Fruit fly (Drosophila melanogaster) whole organism, embryonic: ENCODE data around the gene CG42693.

Source experiments
- Bteb2 ChIP-seq: fragments of 200-800 bp; sonication (Bioruptor generic); optimal IDR thresholded peaks from 2 replicates; lab custom pipeline; 2016; ENCODE audit warnings: missing biosample characterization, missing genetic modification characterization
- CG11085 ChIP-seq: fragments of 200-800 bp; sonication (Bioruptor generic); IDR thresholded peaks from 2 replicates; pipeline ENCODE4 v1.3.6; 2022; ENCODE audit warnings: missing biosample characterization, missing genetic modification characterization
- CG11695 ChIP-seq: fragments of 200-800 bp; sonication (Bioruptor generic); IDR thresholded peaks from 3 replicates; pipeline ENCODE4 v1.3.6; 2022; ENCODE audit warnings: missing biosample characterization, missing genetic modification characterization
- CG14860 ChIP-seq: fragments of 200-800 bp; sonication (Bioruptor generic); IDR thresholded peaks from 3 replicates; pipeline ENCODE4 v1.3.6; 2022; ENCODE audit warnings: missing biosample characterization, missing genetic modification characterization; ENCODE audit not compliant: partially characterized antibody
- CG2129 ChIP-seq: fragments of 200-800 bp; sonication (Bioruptor generic); IDR thresholded peaks from 2 replicates; pipeline ENCODE4 v1.3.6; 2022; ENCODE audit warnings: missing biosample characterization, missing genetic modification characterization; ENCODE audit not compliant: partially characterized antibody
- CG2712 ChIP-seq: fragments of 200-800 bp; optimal IDR thresholded peaks from 3 replicates; lab custom pipeline; 2019; ENCODE audit warnings: missing biosample characterization, mild to moderate bottlenecking, missing genetic modification characterization, moderate library complexity
- CG2875 ChIP-seq: fragments of 200-800 bp; sonication (Bioruptor generic); optimal IDR thresholded peaks from 2 replicates; lab custom pipeline; 2017; ENCODE audit warnings: missing biosample characterization, mild to moderate bottlenecking, missing genetic modification characterization, missing genetic modification reagents
- CG4617 ChIP-seq: fragments of 200-800 bp; sonication (Bioruptor generic); optimal IDR thresholded peaks from 3 replicates; lab custom pipeline; 2016; ENCODE audit warnings: missing biosample characterization, missing genetic modification characterization, borderline replicate concordance
- CG6791 ChIP-seq: fragments of 200-800 bp; sonication (Bioruptor generic); IDR thresholded peaks from 3 replicates; pipeline ENCODE4 v1.3.6; 2022; ENCODE audit warnings: missing biosample characterization, missing genetic modification characterization; ENCODE audit not compliant: partially characterized antibody
- CG8359 ChIP-seq: fragments of 200-800 bp; sonication (Bioruptor generic); optimal IDR thresholded peaks from 2 replicates; lab custom pipeline; 2017; ENCODE audit warnings: missing biosample characterization, mild to moderate bottlenecking, missing genetic modification characterization, borderline replicate concordance
- CG8478 ChIP-seq: fragments of >200 bp; optimal IDR thresholded peaks from 2 replicates; lab custom pipeline; 2018
- CHES-1-like ChIP-seq: fragments of 200-800 bp; sonication (Bioruptor generic); optimal IDR thresholded peaks from 2 replicates; lab custom pipeline; 2016; ENCODE audit warnings: missing biosample characterization, missing genetic modification characterization
- CoRest ChIP-seq: fragments of 200-800 bp; sonication (Bioruptor generic); optimal IDR thresholded peaks from 3 replicates; lab custom pipeline; 2018; ENCODE audit warnings: missing biosample characterization, mild to moderate bottlenecking, missing genetic modification characterization, moderate library complexity
- D19A ChIP-seq: fragments of 200-800 bp; optimal IDR thresholded peaks from 3 replicates; lab custom pipeline; 2019; ENCODE audit warnings: missing biosample characterization, mild to moderate bottlenecking, missing genetic modification characterization, moderate library complexity
- Dad ChIP-seq: fragments of 200-800 bp; sonication (Bioruptor generic); optimal IDR thresholded peaks from 3 replicates; lab custom pipeline; 2016; ENCODE audit warnings: missing biosample characterization, missing genetic modification characterization
- Dek ChIP-seq: fragments of 200-800 bp; sonication (Bioruptor generic); optimal IDR thresholded peaks from 3 replicates; lab custom pipeline; 2019; ENCODE audit warnings: missing biosample characterization, mild to moderate bottlenecking, missing genetic modification characterization, moderate library complexity
- Dll ChIP-seq: fragments of 200-800 bp; sonication (Bioruptor generic); IDR thresholded peaks from 4 replicates; pipeline ENCODE4 v1.3.6; 2022; ENCODE audit warnings: missing biosample characterization, missing genetic modification characterization; ENCODE audit not compliant: partially characterized antibody
- Doc2 ChIP-seq: fragments of 200-800 bp; sonication (Bioruptor generic); IDR thresholded peaks from 2 replicates; pipeline ENCODE4 v1.3.6; 2022; ENCODE audit warnings: missing biosample characterization, missing genetic modification characterization
- Dref ChIP-seq: fragments of 200-800 bp; sonication (Bioruptor generic); IDR thresholded peaks from 2 replicates; pipeline ENCODE4 v1.3.6; 2022; ENCODE audit warnings: missing biosample characterization, missing genetic modification characterization
- E2f2 ChIP-seq: fragments of 200-800 bp; sonication (Bioruptor generic); IDR thresholded peaks from 2 replicates; pipeline ENCODE4 v1.3.6; 2022; ENCODE audit warnings: missing biosample characterization, missing genetic modification characterization
- HmgZ ChIP-seq: fragments of 200-800 bp; sonication (Bioruptor generic); optimal IDR thresholded peaks from 2 replicates; lab custom pipeline; 2018; ENCODE audit warnings: missing biosample characterization, mild to moderate bottlenecking, missing genetic modification characterization
- MTF-1 ChIP-seq: fragments of 200-800 bp; sonication (Bioruptor generic); optimal IDR thresholded peaks from 2 replicates; lab custom pipeline; 2018; ENCODE audit warnings: missing biosample characterization, mild to moderate bottlenecking, missing genetic modification characterization, borderline replicate concordance
- Opbp ChIP-seq: fragments of 200-800 bp; sonication (Bioruptor generic); IDR thresholded peaks from 3 replicates; pipeline ENCODE4 v1.3.6; 2022; ENCODE audit warnings: missing biosample characterization, missing genetic modification characterization; ENCODE audit not compliant: partially characterized antibody
- Ptx1 ChIP-seq: fragments of 200-800 bp; sonication (Bioruptor generic); IDR thresholded peaks from 2 replicates; pipeline ENCODE4 v1.3.6; 2022; ENCODE audit warnings: missing biosample characterization, missing genetic modification characterization
- Scr ChIP-seq: fragments of 200-800 bp; sonication (Bioruptor generic); IDR thresholded peaks from 2 replicates; pipeline ENCODE4 v1.3.6; 2022; ENCODE audit warnings: missing biosample characterization, missing genetic modification characterization; ENCODE audit not compliant: partially characterized antibody
- ato ChIP-seq: fragments of 200-800 bp; sonication (Bioruptor generic); IDR thresholded peaks from 2 replicates; pipeline ENCODE4 v1.3.6; 2022; ENCODE audit warnings: missing biosample characterization, missing genetic modification characterization; ENCODE audit not compliant: partially characterized antibody
- bbx ChIP-seq: fragments of 200-800 bp; sonication (Bioruptor generic); IDR thresholded peaks from 2 replicates; pipeline ENCODE4 v1.3.6; 2022; ENCODE audit warnings: missing biosample characterization, missing genetic modification characterization; ENCODE audit not compliant: partially characterized antibody
- corto ChIP-seq: fragments of 200-800 bp; sonication (Bioruptor generic); optimal IDR thresholded peaks from 2 replicates; lab custom pipeline; 2016; ENCODE audit warnings: missing biosample characterization, mild to moderate bottlenecking, missing genetic modification characterization, moderate library complexity
- crol ChIP-seq: fragments of 200-800 bp; sonication (Bioruptor generic); IDR thresholded peaks from 2 replicates; pipeline ENCODE4 v1.3.6; 2022; ENCODE audit warnings: missing biosample characterization, missing genetic modification characterization
- ems ChIP-seq: fragments of 200-800 bp; sonication (Bioruptor generic); optimal IDR thresholded peaks from 3 replicates; lab custom pipeline; 2016; ENCODE audit warnings: missing biosample characterization, missing genetic modification characterization
- gfzf ChIP-seq: fragments of 200-800 bp; sonication (Bioruptor generic); optimal IDR thresholded peaks from 2 replicates; lab custom pipeline; 2016; ENCODE audit warnings: missing biosample characterization, mild to moderate bottlenecking, missing genetic modification characterization, moderate library complexity
- hbn ChIP-seq: fragments of 200-800 bp; sonication (Bioruptor generic); IDR thresholded peaks from 2 replicates; pipeline ENCODE4 v1.3.6; 2022; ENCODE audit warnings: missing biosample characterization, missing genetic modification characterization; ENCODE audit not compliant: partially characterized antibody
- hkb ChIP-seq, 2 experiments: fragments of 200-800 bp in 1 of 2; fragments of >200 bp in 1 of 2; sonication (Bioruptor generic) in 1 of 2; IDR thresholded peaks in 1 of 2; optimal IDR thresholded peaks in 1 of 2; 2 replicates each; pipeline versions ENCODE4 v1.3.6 to Lab custom; 2017 to 2022; ENCODE audit warnings: missing biosample characterization in 1 of 2, missing genetic modification characterization in 1 of 2
- inv ChIP-seq: fragments of 200-800 bp; sonication (Bioruptor generic); IDR thresholded peaks from 2 replicates; pipeline ENCODE4 v1.3.6; 2022; ENCODE audit warnings: missing biosample characterization, missing genetic modification characterization; ENCODE audit not compliant: partially characterized antibody
- luna ChIP-seq: fragments of 200-800 bp; sonication (Bioruptor generic); optimal IDR thresholded peaks from 2 replicates; lab custom pipeline; 2016; ENCODE audit warnings: missing biosample characterization, missing genetic modification characterization
- onecut ChIP-seq: fragments of 200-800 bp; sonication (Bioruptor generic); IDR thresholded peaks from 2 replicates; pipeline ENCODE4 v1.3.6; 2022; ENCODE audit warnings: missing biosample characterization, missing genetic modification characterization
- pita ChIP-seq: fragments of 200-800 bp; sonication (Bioruptor generic); optimal IDR thresholded peaks from 2 replicates; lab custom pipeline; 2017; ENCODE audit warnings: missing biosample characterization, mild to moderate bottlenecking, missing genetic modification characterization
- row ChIP-seq: fragments of 200-800 bp; sonication (Bioruptor generic); IDR thresholded peaks from 3 replicates; pipeline ENCODE4 v1.3.6; 2022; ENCODE audit warnings: missing biosample characterization, missing genetic modification characterization
- scrt ChIP-seq: fragments of 200-800 bp; sonication (Bioruptor generic); optimal IDR thresholded peaks from 2 replicates; lab custom pipeline; 2018; ENCODE audit warnings: missing biosample characterization, mild to moderate bottlenecking, missing genetic modification characterization, moderate library complexity
- sna ChIP-seq: fragments of 200-800 bp; sonication (Bioruptor generic); IDR thresholded peaks from 2 replicates; pipeline ENCODE4 v1.3.6; 2022; ENCODE audit warnings: missing biosample characterization, missing genetic modification characterization; ENCODE audit not compliant: partially characterized antibody
- stwl ChIP-seq: fragments of 200-800 bp; sonication (Bioruptor generic); optimal IDR thresholded peaks from 3 replicates; lab custom pipeline; 2018; ENCODE audit warnings: missing biosample characterization, mild to moderate bottlenecking, missing genetic modification characterization, moderate library complexity
- tap ChIP-seq: fragments of 200-800 bp; optimal IDR thresholded peaks from 3 replicates; lab custom pipeline; 2019; ENCODE audit warnings: missing biosample characterization, mild to moderate bottlenecking, missing genetic modification characterization, moderate library complexity
- tna ChIP-seq: fragments of 200-800 bp; sonication (Bioruptor generic); IDR thresholded peaks from 2 replicates; pipeline ENCODE4 v1.3.6; 2022; ENCODE audit warnings: missing biosample characterization, missing genetic modification characterization; ENCODE audit not compliant: partially characterized antibody
- unc-4 ChIP-seq: fragments of 200-800 bp; sonication (Bioruptor generic); IDR thresholded peaks from 2 replicates; pipeline ENCODE4 v1.3.6; 2022; ENCODE audit warnings: missing biosample characterization, missing genetic modification characterization; ENCODE audit not compliant: partially characterized antibody
- vnd ChIP-seq: fragments of 200-800 bp; sonication (Bioruptor generic); IDR thresholded peaks from 3 replicates; pipeline ENCODE4 v1.3.6; 2022; ENCODE audit warnings: missing biosample characterization, missing genetic modification characterization; ENCODE audit not compliant: partially characterized antibody
- zen ChIP-seq: fragments of 200-800 bp; sonication (Bioruptor generic); optimal IDR thresholded peaks from 3 replicates; lab custom pipeline; 2018; ENCODE audit warnings: missing biosample characterization, mild to moderate bottlenecking, missing genetic modification characterization, moderate library complexity

The CG42693 gene

DNA sequence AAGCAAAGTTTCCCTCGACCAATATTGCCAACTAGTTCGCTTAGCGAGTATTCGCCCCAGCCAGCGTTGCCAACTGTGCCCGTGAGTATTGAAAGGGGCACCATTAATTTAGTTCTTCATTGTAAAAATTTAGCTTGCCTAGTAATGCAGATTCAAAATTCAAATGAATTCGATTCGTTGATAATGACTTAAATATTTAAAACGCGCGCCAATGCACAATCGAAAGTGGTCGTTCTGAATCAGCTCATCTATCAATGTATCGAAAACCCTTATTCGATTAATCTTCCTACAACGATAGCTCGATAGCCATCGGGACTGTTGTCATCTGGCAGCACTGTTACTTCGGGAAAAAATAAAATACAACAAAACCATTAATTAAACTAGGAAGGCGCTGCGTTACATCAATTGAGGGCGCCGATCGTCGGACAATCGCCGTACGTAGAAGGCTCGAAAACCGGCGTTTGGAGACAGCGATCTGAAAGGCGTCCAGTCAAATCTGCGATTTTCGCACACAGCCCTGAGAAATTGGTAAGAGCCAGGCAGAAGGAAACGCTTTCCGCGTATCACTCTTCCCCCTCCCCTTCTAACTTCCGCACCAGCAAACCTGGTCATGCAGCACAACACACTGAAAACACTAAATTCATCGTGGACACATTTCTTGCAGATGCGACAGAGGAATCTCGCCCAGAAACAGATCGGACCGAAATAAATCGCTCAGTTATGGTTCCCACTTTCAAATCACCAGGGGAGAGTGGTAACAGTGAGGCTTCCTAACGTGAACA lies 38.8 kb downstream of the CG42693 start, which contains the start of gene Zmynd8 (continued):
- TF ChIP-seq Dad (peak; percentile 15), hbn (GFP tag; lab: Robert Waterston, UW) (peak; percentile 68), E2f2 (GFP tag; lab: Robert Waterston, UW) (peak; percentile 97), hkb (optimal IDR thresholded peaks at IDR 0.05; lab: Kevin White, UChicago) (peak; percentile 29), hkb (GFP tag; IDR thresholded peaks at IDR 0.05; lab: Robert Waterston, UW) (no peak), tna (GFP tag; lab: Robert Waterston, UW) (peak; percentile 81), CG6791 (GFP tag; lab: Robert Waterston, UW) (peak; percentile 85), gfzf (peak; percentile 53), Dll (GFP tag; lab: Robert Waterston, UW) (peak; percentile 80), CHES-1-like (GFP tag; lab: Kevin White, UChicago) (peak; percentile 22), corto (GFP tag; lab: Kevin White, UChicago) (no peak), onecut (GFP tag; lab: Robert Waterston, UW) (no peak), Dref (GFP tag; lab: Robert Waterston, UW) (peak; percentile 94), CG11085 (GFP tag; lab: Robert Waterston, UW) (no peak), bbx (GFP tag; lab: Robert Waterston, UW) (peak; percentile 76), crol (GFP tag; lab: Robert Waterston, UW) (peak; percentile 74), stwl (tag; lab: Kevin White, UChicago) (peak; percentile 89), CG2129 (GFP tag; lab: Robert Waterston, UW) (peak; percentile 40; the same call in 1 of the 2 replicates), CG4617 (GFP tag; lab: Kevin White, UChicago) (peak; percentile 82), pita (GFP tag; lab: Kevin White, UChicago) (peak; percentile 42), zen (peak; percentile 31), ems (GFP tag; lab: Kevin White, UChicago) (no peak), luna (GFP tag; lab: Kevin White, UChicago) (no peak), Opbp (peak; percentile 63; the same call in 2 of the 3 replicates), CG11695 (GFP tag; lab: Robert Waterston, UW) (0 out of 3 replicates have a peak, but pooled peaks have one; percentile 12), CG2875 (GFP tag; lab: Kevin White, UChicago) (no peak), row (GFP tag; lab: Robert Waterston, UW) (0 out of 3 replicates have a peak, but pooled peaks have one; percentile 20), CoRest (peak; percentile 58), Dek (peak; percentile 0), sna (GFP tag; lab: Robert Waterston, UW) (peak; percentile 67), scrt (GFP tag; lab: Kevin White, UChicago) (no peak), vnd (GFP tag; lab: Robert Waterston, UW) (peak; percentile 75), Doc2 (GFP tag; lab: Robert Waterston, UW) (no peak), Ptx1 (GFP tag; lab: Robert Waterston, UW) (no peak), D19A (tag; lab: Kevin White, UChicago) (no peak), HmgZ (tag; lab: Kevin White, UChicago) (peak; percentile 41), unc-4 (GFP tag; lab: Robert Waterston, UW) (peak; percentile 76), CG8359 (GFP tag; lab: Kevin White, UChicago) (no peak), Scr (GFP tag; lab: Robert Waterston, UW) (peak; percentile 73), MTF-1 (GFP tag; lab: Kevin White, UChicago) (no peak), CG8478 (lab: Kevin White, UChicago) (no peak), ato (peak; percentile 83), CG2712 (tag; lab: Kevin White, UChicago) (peak; percentile 19), Bteb2 (GFP tag; lab: Kevin White, UChicago) (no peak), inv (GFP tag; lab: Robert Waterston, UW) (peak; percentile 55), tap (tag; lab: Kevin White, UChicago) (no peak), CG14860 (GFP tag; lab: Robert Waterston, UW) (peak; percentile 74)
